Fruit fly (Drosophila melanogaster) whole organism, embryonic: ENCODE measurements around the gene hng2.
A peak's percentile ranks its signal among the peaks of the same experiment; 100 is the strongest.

Experiments
- CG10267 ChIP-seq: fragments of 200-800 bp; sonication (Bioruptor generic); optimal IDR thresholded peaks from 2 replicates; lab custom pipeline; 2018; ENCODE audit warnings: missing biosample characterization, mild to moderate bottlenecking, missing genetic modification characterization, moderate library complexity
- CG10274 ChIP-seq: fragments of 200-800 bp; sonication (Bioruptor generic); optimal IDR thresholded peaks from 3 replicates; lab custom pipeline; 2017; ENCODE audit warnings: missing biosample characterization, mild to moderate bottlenecking, missing genetic modification characterization
- CG12071 ChIP-seq: fragments of 200-800 bp; sonication (Bioruptor generic); optimal IDR thresholded peaks from 3 replicates; lab custom pipeline; 2018; ENCODE audit warnings: missing biosample characterization, mild to moderate bottlenecking, missing genetic modification characterization
- CG12299 ChIP-seq: fragments of 200-800 bp; sonication (Bioruptor generic); optimal IDR thresholded peaks from 2 replicates; lab custom pipeline; 2018; ENCODE audit warnings: missing biosample characterization, mild to moderate bottlenecking, missing genetic modification characterization
- CG13287 ChIP-seq: fragments of 200-800 bp; sonication (Bioruptor generic); IDR thresholded peaks from 2 replicates; pipeline ENCODE4 v1.3.6; 2022; ENCODE audit warnings: missing biosample characterization, missing genetic modification characterization; ENCODE audit not compliant: partially characterized antibody
- CG13296 ChIP-seq: fragments of 200-800 bp; sonication (Bioruptor generic); optimal IDR thresholded peaks from 3 replicates; lab custom pipeline; 2018; ENCODE audit warnings: missing biosample characterization, mild to moderate bottlenecking, missing genetic modification characterization
- CG15696 ChIP-seq: fragments of 200-800 bp; sonication (Bioruptor generic); optimal IDR thresholded peaks from 2 replicates; lab custom pipeline; 2019; ENCODE audit warnings: missing biosample characterization, mild to moderate bottlenecking, missing genetic modification characterization, moderate library complexity
- CG1603 ChIP-seq: fragments of 200-800 bp; sonication (Bioruptor generic); optimal IDR thresholded peaks from 2 replicates; lab custom pipeline; 2019; ENCODE audit warnings: missing biosample characterization, mild to moderate bottlenecking, missing genetic modification characterization, moderate library complexity
- CG16863 ChIP-seq: fragments of 200-800 bp; sonication (Bioruptor generic); optimal IDR thresholded peaks from 3 replicates; lab custom pipeline; 2016; ENCODE audit warnings: missing biosample characterization, missing genetic modification characterization
- CG1832 ChIP-seq: fragments of 200-800 bp; sonication (Bioruptor generic); optimal IDR thresholded peaks from 2 replicates; lab custom pipeline; 2017; ENCODE audit warnings: missing biosample characterization, mild to moderate bottlenecking, missing genetic modification characterization, inconsistent platforms
- CG2129 ChIP-seq: fragments of 200-800 bp; sonication (Bioruptor generic); IDR thresholded peaks from 2 replicates; pipeline ENCODE4 v1.3.6; 2022; ENCODE audit warnings: missing biosample characterization, missing genetic modification characterization; ENCODE audit not compliant: partially characterized antibody
- CG2875 ChIP-seq: fragments of 200-800 bp; sonication (Bioruptor generic); optimal IDR thresholded peaks from 2 replicates; lab custom pipeline; 2017; ENCODE audit warnings: missing biosample characterization, mild to moderate bottlenecking, missing genetic modification characterization, missing genetic modification reagents
- CG30020 ChIP-seq: fragments of 200-800 bp; optimal IDR thresholded peaks from 2 replicates; lab custom pipeline; 2019; ENCODE audit warnings: missing biosample characterization, mild to moderate bottlenecking, missing genetic modification characterization, moderate library complexity
- CG30403 ChIP-seq: fragments of 200-800 bp; sonication (Bioruptor generic); optimal IDR thresholded peaks from 3 replicates; lab custom pipeline; 2016; ENCODE audit warnings: missing biosample characterization, missing genetic modification characterization
- CG3407 ChIP-seq: fragments of 200-800 bp; sonication (Bioruptor generic); optimal IDR thresholded peaks from 2 replicates; lab custom pipeline; 2018; ENCODE audit warnings: missing biosample characterization, mild to moderate bottlenecking, missing genetic modification characterization
- CG4730 ChIP-seq: fragments of 200-800 bp; sonication (Bioruptor generic); IDR thresholded peaks from 2 replicates; pipeline ENCODE4 v1.3.6; 2022; ENCODE audit warnings: missing biosample characterization, missing genetic modification characterization
- CG4820 ChIP-seq: fragments of 200-800 bp; sonication (Bioruptor generic); optimal IDR thresholded peaks from 3 replicates; lab custom pipeline; 2016; ENCODE audit warnings: missing biosample characterization, missing genetic modification characterization
- CG4854 ChIP-seq: fragments of 200-800 bp; sonication (Bioruptor generic); optimal IDR thresholded peaks from 2 replicates; lab custom pipeline; 2016; ENCODE audit warnings: missing biosample characterization, missing genetic modification characterization, inconsistent platforms
- CG5180 ChIP-seq: fragments of 200-800 bp; sonication (Bioruptor generic); optimal IDR thresholded peaks from 3 replicates; lab custom pipeline; 2017; ENCODE audit warnings: missing biosample characterization, missing genetic modification characterization, mild to moderate bottlenecking, moderate library complexity, missing genetic modification reagents
- CG6175 ChIP-seq: fragments of 200-800 bp; sonication (Bioruptor generic); IDR thresholded peaks from 3 replicates; pipeline ENCODE4 v1.3.6; 2022; ENCODE audit warnings: missing biosample characterization, missing genetic modification characterization
- CG6791 ChIP-seq: fragments of 200-800 bp; sonication (Bioruptor generic); IDR thresholded peaks from 3 replicates; pipeline ENCODE4 v1.3.6; 2022; ENCODE audit warnings: missing biosample characterization, missing genetic modification characterization; ENCODE audit not compliant: partially characterized antibody
- CG7271 ChIP-seq: fragments of 200-800 bp; sonication (Bioruptor generic); optimal IDR thresholded peaks from 2 replicates; lab custom pipeline; 2018; ENCODE audit warnings: missing biosample characterization, mild to moderate bottlenecking, missing genetic modification characterization, moderate library complexity
- CG8359 ChIP-seq: fragments of 200-800 bp; sonication (Bioruptor generic); optimal IDR thresholded peaks from 2 replicates; lab custom pipeline; 2017; ENCODE audit warnings: missing biosample characterization, mild to moderate bottlenecking, missing genetic modification characterization, borderline replicate concordance
- CG9609 ChIP-seq: fragments of 200-800 bp; sonication (Bioruptor generic); optimal IDR thresholded peaks from 3 replicates; lab custom pipeline; 2016; ENCODE audit warnings: missing biosample characterization, missing genetic modification characterization
- CkIIα-i1 ChIP-seq: fragments of 200-800 bp; sonication (Bioruptor generic); IDR thresholded peaks from 2 replicates; pipeline ENCODE4 v1.3.6; 2022; ENCODE audit warnings: missing biosample characterization, missing genetic modification characterization
- Doc3 ChIP-seq: fragments of 200-800 bp; sonication (Bioruptor generic); IDR thresholded peaks from 3 replicates; pipeline ENCODE4 v1.3.6; 2022; ENCODE audit warnings: missing biosample characterization, missing genetic modification characterization; ENCODE audit not compliant: partially characterized antibody
- Fer3 ChIP-seq: fragments of 200-800 bp; sonication (Bioruptor generic); optimal IDR thresholded peaks from 2 replicates; lab custom pipeline; 2018; ENCODE audit warnings: missing biosample characterization, mild to moderate bottlenecking, missing genetic modification characterization, moderate library complexity
- Hand ChIP-seq: fragments of 200-800 bp; sonication (Bioruptor generic); optimal IDR thresholded peaks from 2 replicates; lab custom pipeline; 2017; ENCODE audit warnings: mild to moderate bottlenecking, missing biosample characterization, missing genetic modification reagents, missing genetic modification characterization
- Lim3 ChIP-seq: fragments of 200-800 bp; sonication (Bioruptor generic); IDR thresholded peaks from 2 replicates; pipeline ENCODE4 v1.3.6; 2022; ENCODE audit warnings: missing biosample characterization, missing genetic modification characterization
- Rfx ChIP-seq: fragments of 200-800 bp; sonication (Bioruptor generic); IDR thresholded peaks from 2 replicates; pipeline ENCODE4 v1.3.6; 2022; ENCODE audit warnings: missing biosample characterization, missing genetic modification characterization
- Stat92E ChIP-seq, 3 experiments: fragments of >200 bp in 2 of 3; fragments of 200-800 bp in 1 of 3; sonication (Bioruptor generic) in 1 of 3; optimal IDR thresholded peaks; 2 replicates each; lab custom pipeline; 2017 to 2019; ENCODE audit warnings: missing biosample characterization in 3 of 3, missing genetic modification characterization in 3 of 3, mild to moderate bottlenecking in 1 of 3, moderate library complexity in 1 of 3
- ato ChIP-seq: fragments of 200-800 bp; sonication (Bioruptor generic); IDR thresholded peaks from 2 replicates; pipeline ENCODE4 v1.3.6; 2022; ENCODE audit warnings: missing biosample characterization, missing genetic modification characterization; ENCODE audit not compliant: partially characterized antibody
- az2 ChIP-seq: fragments of 200-800 bp; sonication (Bioruptor generic); optimal IDR thresholded peaks from 3 replicates; lab custom pipeline; 2016; ENCODE audit warnings: missing biosample characterization, missing genetic modification characterization
- bowl ChIP-seq: fragments of 200-800 bp; sonication (Bioruptor generic); IDR thresholded peaks from 2 replicates; pipeline ENCODE4 v1.3.6; 2022; ENCODE audit warnings: missing biosample characterization, missing genetic modification characterization
- chinmo ChIP-seq: fragments of 200-800 bp; sonication (Bioruptor generic); IDR thresholded peaks from 4 replicates; pipeline ENCODE4 v1.3.6; 2022; ENCODE audit warnings: missing biosample characterization, missing genetic modification characterization; ENCODE audit not compliant: partially characterized antibody
- chm ChIP-seq: fragments of 200-800 bp; sonication (Bioruptor generic); IDR thresholded peaks from 2 replicates; pipeline ENCODE4 v1.3.6; 2022; ENCODE audit warnings: missing biosample characterization, missing genetic modification characterization
- danr ChIP-seq: fragments of 200-800 bp; sonication (Bioruptor generic); IDR thresholded peaks from 2 replicates; pipeline ENCODE4 v1.3.6; 2022; ENCODE audit warnings: missing biosample characterization, missing genetic modification characterization
- h ChIP-seq: fragments of >200 bp; optimal IDR thresholded peaks from 2 replicates; lab custom pipeline; 2017
- inv ChIP-seq: fragments of 200-800 bp; sonication (Bioruptor generic); IDR thresholded peaks from 2 replicates; pipeline ENCODE4 v1.3.6; 2022; ENCODE audit warnings: missing biosample characterization, missing genetic modification characterization; ENCODE audit not compliant: partially characterized antibody
- kni ChIP-seq: fragments of 200-800 bp; sonication (Bioruptor generic); optimal IDR thresholded peaks from 3 replicates; lab custom pipeline; 2017; ENCODE audit warnings: mild to moderate bottlenecking, missing biosample characterization, missing genetic modification reagents, missing genetic modification characterization
- pros ChIP-seq: fragments of 200-800 bp; sonication (Bioruptor generic); optimal IDR thresholded peaks from 3 replicates; lab custom pipeline; 2019; ENCODE audit warnings: missing biosample characterization, mild to moderate bottlenecking, missing genetic modification characterization, moderate library complexity
- pum ChIP-seq: fragments of 200-800 bp; sonication (Bioruptor generic); optimal IDR thresholded peaks from 2 replicates; lab custom pipeline; 2016; ENCODE audit warnings: missing biosample characterization, missing genetic modification characterization
- salm ChIP-seq: fragments of 200-800 bp; sonication (Bioruptor generic); optimal IDR thresholded peaks from 2 replicates; lab custom pipeline; 2018; ENCODE audit warnings: missing biosample characterization, mild to moderate bottlenecking, missing genetic modification characterization
- tgo ChIP-seq: fragments of 200-800 bp; sonication (Bioruptor generic); IDR thresholded peaks from 3 replicates; pipeline ENCODE4 v1.3.6; 2022; ENCODE audit warnings: missing biosample characterization, missing genetic modification characterization
- tin ChIP-seq: fragments of 200-800 bp; sonication (Bioruptor generic); optimal IDR thresholded peaks from 3 replicates; lab custom pipeline; 2016; ENCODE audit warnings: missing biosample characterization, missing genetic modification characterization
- tio ChIP-seq: fragments of 200-800 bp; sonication (Bioruptor generic); optimal IDR thresholded peaks from 2 replicates; lab custom pipeline; 2017; ENCODE audit warnings: missing biosample characterization, missing genetic modification characterization, inconsistent platforms
- tx ChIP-seq: fragments of 200-800 bp; sonication (Bioruptor generic); optimal IDR thresholded peaks from 2 replicates; lab custom pipeline; 2016; ENCODE audit warnings: missing biosample characterization, missing genetic modification characterization
- vvl ChIP-seq: fragments of 200-800 bp; sonication (Bioruptor generic); IDR thresholded peaks from 2 replicates; pipeline ENCODE4 v1.3.6; 2022; ENCODE audit warnings: missing biosample characterization, missing genetic modification characterization

Gene hng2

dm6 chr3R:8811323-8811936, 5.3 kb downstream of the hng2 start (continued):
- TF ChIP-seq chinmo (GFP tag; lab: Robert Waterston, UW) (peak; percentile 96), vvl (GFP tag; lab: Robert Waterston, UW) (peak; percentile 99), CG12071 (GFP tag; lab: Kevin White, UChicago) (peak; percentile 99), CG6791 (GFP tag; lab: Robert Waterston, UW) (no peak), CG9609 (GFP tag; lab: Kevin White, UChicago) (peak; percentile 98), tin (GFP tag; lab: Kevin White, UChicago) (peak; percentile 99), pros (GFP tag; lab: Kevin White, UChicago) (peak; percentile 59), CkIIα-i1 (GFP tag; lab: Robert Waterston, UW) (peak; percentile 95), CG1832 (GFP tag; lab: Kevin White, UChicago) (no peak), CG8359 (GFP tag; lab: Kevin White, UChicago) (peak; percentile 97), Stat92E (GFP tag; optimal IDR thresholded peaks at IDR 0.05; lab: Kevin White, UChicago) (peak in 1 of 3 experiments; percentile 92), CG3407 (GFP tag; lab: Kevin White, UChicago) (peak; percentile 95), tx (GFP tag; lab: Kevin White, UChicago) (peak; percentile 98), CG5180 (peak; percentile 94), Fer3 (tag; lab: Kevin White, UChicago) (peak; percentile 99), CG6175 (GFP tag; lab: Robert Waterston, UW) (peak; percentile 97), Hand (GFP tag; lab: Kevin White, UChicago) (peak; percentile 98), ato (GFP tag; lab: Robert Waterston, UW) (peak; percentile 15; the same call in 1 of the 2 replicates), CG30020 (tag; lab: Kevin White, UChicago) (peak; percentile 86), h (lab: Kevin White, UChicago) (no peak), CG15696 (tag; lab: Kevin White, UChicago) (peak; percentile 94), CG13287 (GFP tag; lab: Robert Waterston, UW) (peak; percentile 35; the same call in 1 of the 2 replicates), CG4820 (GFP tag; lab: Kevin White, UChicago) (peak; percentile 98), CG12299 (tag; lab: Kevin White, UChicago) (peak; percentile 98), Doc3 (no peak), CG13296 (GFP tag; lab: Kevin White, UChicago) (peak; percentile 99), salm (tag; lab: Kevin White, UChicago) (peak; percentile 98), chm (GFP tag; lab: Robert Waterston, UW) (peak; percentile 98), CG16863 (GFP tag; lab: Kevin White, UChicago) (peak; percentile 99), CG30403 (GFP tag; lab: Kevin White, UChicago) (peak; percentile 99), Rfx (peak; percentile 99), CG7271 (tag; lab: Kevin White, UChicago) (peak; percentile 87), Lim3 (GFP tag; lab: Robert Waterston, UW) (peak; percentile 97), CG4854 (GFP tag; lab: Kevin White, UChicago) (peak; percentile 98), tgo (GFP tag; lab: Robert Waterston, UW) (peak; percentile 99), pum (GFP tag; lab: Kevin White, UChicago) (peak; percentile 98), kni (peak; percentile 94), CG1603 (tag; lab: Kevin White, UChicago) (peak; percentile 98), bowl (GFP tag; lab: Robert Waterston, UW) (peak; percentile 97), danr (peak; percentile 98), CG2875 (GFP tag; lab: Kevin White, UChicago) (peak; percentile 98), CG2129 (no peak), CG4730 (GFP tag; lab: Robert Waterston, UW) (peak; percentile 98), CG10274 (GFP tag; lab: Kevin White, UChicago) (peak; percentile 95), tio (GFP tag; lab: Kevin White, UChicago) (peak; percentile 99), inv (no peak), az2 (GFP tag; lab: Kevin White, UChicago) (peak; percentile 99), CG10267 (peak; percentile 96)
